Fruit fly (Drosophila melanogaster): ENCODE measurements around the gene CG10561.

Gene CG10561

dm6 chr2L:19158005-19158666 lies 43.9 kb downstream of the CG10561 start (continued):
- TF ChIP-seq rib (GFP tag; IDR thresholded peaks at IDR 0.05) = 0 out of 2 replicates have a peak, but pooled peaks have one; percentile 39
- TF ChIP-seq pfk (GFP tag; optimal IDR thresholded peaks at IDR 0.05) = peak; percentile 100
- TF ChIP-seq B-H1 (GFP tag; IDR thresholded peaks at IDR 0.05) = no peak
- peak; percentile 5 for TF ChIP-seq Hey (tag; optimal IDR thresholded peaks at IDR 0.05)
- no peak for TF ChIP-seq CG6654 (GFP tag; optimal IDR thresholded peaks at IDR 0.05)
- TF ChIP-seq bbx (GFP tag; IDR thresholded peaks at IDR 0.05; ENCODE audit: partially characterized antibody) = peak; percentile 54
- TF ChIP-seq CG14965 (GFP tag; optimal IDR thresholded peaks at IDR 0.05; ENCODE audit: borderline replicate concordance) = no peak
- peak; percentile 15 for TF ChIP-seq CG4707 (GFP tag; optimal IDR thresholded peaks at IDR 0.05)
- TF ChIP-seq Trl (optimal IDR thresholded peaks at IDR 0.05) = peak; percentile 91 to 95
- TF ChIP-seq Trl (GFP tag; optimal IDR thresholded peaks at IDR 0.05) = peak; percentile 54
- TF ChIP-seq Hr39 (optimal IDR thresholded peaks at IDR 0.05) = no peak
- peak; percentile 51 for TF ChIP-seq gsb-n (tag; optimal IDR thresholded peaks at IDR 0.05)
- TF ChIP-seq Opbp (GFP tag; IDR thresholded peaks at IDR 0.05; ENCODE audit: partially characterized antibody) = peak; percentile 44; the same call in 1 of the 3 replicates
- peak; percentile 39 for TF ChIP-seq twi (tag; optimal IDR thresholded peaks at IDR 0.05)
- peak; percentile 53 for TF ChIP-seq CG12071 (GFP tag; optimal IDR thresholded peaks at IDR 0.05)
- TF ChIP-seq CG9817 (tag; optimal IDR thresholded peaks at IDR 0.05) = no peak
- no peak for TF ChIP-seq CG16779 (GFP tag; IDR thresholded peaks at IDR 0.05)
- TF ChIP-seq Meics (GFP tag; optimal IDR thresholded peaks at IDR 0.05) = peak; percentile 46
- peak; percentile 49 for TF ChIP-seq MTF-1 (GFP tag; optimal IDR thresholded peaks at IDR 0.05; ENCODE audit: borderline replicate concordance)
- no peak for TF ChIP-seq ftz-f1 (GFP tag; optimal IDR thresholded peaks at IDR 0.05)
- no peak for TF ChIP-seq wor (GFP tag; IDR thresholded peaks at IDR 0.05)
- TF ChIP-seq Dref (GFP tag; IDR thresholded peaks at IDR 0.05) = no peak
- peak; percentile 76 for TF ChIP-seq mirr (GFP tag; optimal IDR thresholded peaks at IDR 0.05)
- TF ChIP-seq schlank (tag; optimal IDR thresholded peaks at IDR 0.05) = peak; percentile 14
- TF ChIP-seq pan (optimal IDR thresholded peaks at IDR 0.05) = no peak
- TF ChIP-seq pan (GFP tag; optimal IDR thresholded peaks at IDR 0.05 in 1 of 2, IDR thresholded peaks at IDR 0.05 in 1 of 2) = no peak
- no peak for TF ChIP-seq CG31441 (GFP tag; IDR thresholded peaks at IDR 0.05)
- peak; percentile 52 for TF ChIP-seq yki (optimal IDR thresholded peaks at IDR 0.05)
- peak; percentile 50 for TF ChIP-seq CG5180 (GFP tag; optimal IDR thresholded peaks at IDR 0.05)
- TF ChIP-seq insv (GFP tag; optimal IDR thresholded peaks at IDR 0.05) = peak in 1 of 2 experiments; percentile 64
- no peak for TF ChIP-seq CG6254 (GFP tag; optimal IDR thresholded peaks at IDR 0.05)
- no peak for TF ChIP-seq CG7928 (GFP tag; optimal IDR thresholded peaks at IDR 0.05)
- TF ChIP-seq bsh (GFP tag; optimal IDR thresholded peaks at IDR 0.05) = peak in 1 of 2 experiments; percentile 37
- TF ChIP-seq ab (GFP tag; optimal IDR thresholded peaks at IDR 0.05) = no peak
- no peak for TF ChIP-seq Xbp1 (GFP tag; optimal IDR thresholded peaks at IDR 0.05)
- peak; percentile 27; the same call in 1 of the 4 replicates for TF ChIP-seq Dll (GFP tag; IDR thresholded peaks at IDR 0.05; ENCODE audit: partially characterized antibody)
- peak; percentile 81 for TF ChIP-seq nom (GFP tag; optimal IDR thresholded peaks at IDR 0.05)
- TF ChIP-seq CG10979 (tag; optimal IDR thresholded peaks at IDR 0.05) = peak; percentile 8
- 0 out of 3 replicates have a peak, but pooled peaks have one; percentile 5 for TF ChIP-seq CG6791 (GFP tag; IDR thresholded peaks at IDR 0.05; ENCODE audit: partially characterized antibody)
- no peak for TF ChIP-seq pho (GFP tag; optimal IDR thresholded peaks at IDR 0.05)
- TF ChIP-seq gem (tag; optimal IDR thresholded peaks at IDR 0.05) = peak; percentile 37
- no peak for TF ChIP-seq CG11085 (GFP tag; IDR thresholded peaks at IDR 0.05)
- no peak for TF ChIP-seq ssp (GFP tag; IDR thresholded peaks at IDR 0.05)
- peak in 1 of 2 experiments; percentile 76 for TF ChIP-seq Eip74EF (GFP tag; optimal IDR thresholded peaks at IDR 0.05)
- TF ChIP-seq ato (GFP tag; IDR thresholded peaks at IDR 0.05; ENCODE audit: partially characterized antibody) = peak; percentile 49; the same call in 1 of the 2 replicates
- no peak for TF ChIP-seq cg (GFP tag; optimal IDR thresholded peaks at IDR 0.05)
- peak; percentile 91 for TF ChIP-seq Jarid2 (GFP tag; optimal IDR thresholded peaks at IDR 0.05)
- no peak for TF ChIP-seq Ada2b (GFP tag; IDR thresholded peaks at IDR 0.05)
- peak in 1 of 2 experiments; percentile 25 for TF ChIP-seq chif (GFP tag; optimal IDR thresholded peaks at IDR 0.05)

Measured in whole organism, embryonic.